Worm (Caenorhabditis elegans): Measurements from ENCODE around the gene abts-3.

abts-3 gene

DNA sequence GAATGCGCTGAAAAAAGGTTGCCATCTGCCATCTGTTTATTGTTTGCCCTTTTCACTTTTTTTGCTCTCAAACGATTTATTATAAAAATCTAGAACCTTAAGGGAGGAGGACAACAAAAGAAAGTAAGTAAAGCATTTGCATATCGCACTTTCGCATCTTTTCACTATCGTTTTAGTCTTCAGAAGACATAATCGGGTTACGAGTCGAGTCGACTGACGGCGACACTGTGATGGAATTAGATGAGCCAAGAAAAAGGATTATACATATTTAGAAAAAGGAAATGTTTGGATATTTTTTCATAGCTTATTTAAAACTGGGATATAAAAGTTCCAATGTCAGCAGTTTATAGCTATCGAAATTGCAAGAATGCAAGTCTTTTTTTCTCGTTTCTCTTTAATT lies 16.0 kb upstream of the abts-3 start:
- TF ChIP-seq unc-42 (tag; optimal IDR thresholded peaks at IDR 0.05) (peak; percentile 88), pros-1 (tag; optimal IDR thresholded peaks at IDR 0.05) (no peak)

DNA sequence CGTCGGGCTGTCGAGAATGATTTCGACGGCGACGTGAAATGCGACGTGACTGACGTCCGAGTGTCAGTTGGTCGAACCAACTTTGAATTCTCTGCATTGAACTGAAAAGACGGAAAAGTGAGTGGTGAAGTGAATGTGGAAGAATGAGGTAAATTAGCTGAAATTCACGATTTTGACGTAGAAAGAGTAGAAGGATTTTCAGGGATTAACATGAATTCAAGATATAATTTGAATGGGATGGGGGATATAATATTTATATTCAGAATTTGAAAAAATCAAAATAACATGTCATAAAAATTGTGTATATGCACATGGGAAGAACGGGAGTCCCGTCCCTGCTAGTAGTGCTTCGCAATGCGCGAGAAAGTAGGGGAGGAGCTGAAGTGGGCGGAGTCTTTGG lies 14.5 kb upstream of the abts-3 start, which contains the start of gene C29H12.6:
Gene C29H12.6, minus strand, starts transcription at position 101 of the 400 bp plus-strand sequence.
- peak; percentile 10 for TF ChIP-seq ceh-31 (tag; optimal IDR thresholded peaks at IDR 0.05)
- TF ChIP-seq pqm-1 (tag; optimal IDR thresholded peaks at IDR 0.05) = no peak
- TF ChIP-seq pha-2 (tag; optimal IDR thresholded peaks at IDR 0.05) = no peak
- TF ChIP-seq tbx-7 (tag; optimal IDR thresholded peaks at IDR 0.05) = no peak
- TF ChIP-seq ceh-34 (tag; optimal IDR thresholded peaks at IDR 0.05) = no peak
- no peak for TF ChIP-seq pat-9 (tag; optimal IDR thresholded peaks at IDR 0.05)

DNA sequence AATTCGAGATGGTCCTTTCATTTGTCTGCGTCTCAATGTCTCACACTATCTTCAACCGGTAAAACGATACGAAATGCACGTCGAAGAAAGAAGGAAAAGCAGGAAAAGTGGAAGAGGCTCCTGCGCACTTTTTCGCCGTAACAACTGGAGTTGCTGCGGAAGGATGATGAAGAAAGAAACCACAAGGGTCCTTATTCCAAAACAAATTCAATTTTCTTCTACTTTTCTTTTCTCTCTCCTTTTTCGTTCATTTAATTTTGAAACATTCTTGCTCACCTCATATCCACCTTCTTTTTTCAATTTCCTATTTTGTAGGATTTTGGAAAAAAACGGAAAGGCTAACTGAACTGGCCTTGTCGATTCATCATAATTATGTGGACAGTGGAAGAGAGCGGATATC lies 12.1 kb upstream of the abts-3 start:
- peak; percentile 18 for TF ChIP-seq ceh-31 (tag; optimal IDR thresholded peaks at IDR 0.05)
- TF ChIP-seq unc-42 (tag; optimal IDR thresholded peaks at IDR 0.05) = peak; percentile 95
- TF ChIP-seq ceh-34 (tag; optimal IDR thresholded peaks at IDR 0.05) = peak; percentile 77
- TF ChIP-seq elt-2 (tag; optimal IDR thresholded peaks at IDR 0.05) = no peak
- no peak for TF ChIP-seq ceh-14 (tag; optimal IDR thresholded peaks at IDR 0.05)
- TF ChIP-seq ceh-19 (GFP tag; optimal IDR thresholded peaks at IDR 0.05) = peak; percentile 30

ce11 chrII:6122641-6123424 lies 9.9 kb upstream of the abts-3 start:
- TF ChIP-seq hlh-30 (tag; optimal IDR thresholded peaks at IDR 0.05; ENCODE audit: insufficient read depth) = no peak
- TF ChIP-seq elt-2 (tag; optimal IDR thresholded peaks at IDR 0.05) = peak; percentile 83

DNA sequence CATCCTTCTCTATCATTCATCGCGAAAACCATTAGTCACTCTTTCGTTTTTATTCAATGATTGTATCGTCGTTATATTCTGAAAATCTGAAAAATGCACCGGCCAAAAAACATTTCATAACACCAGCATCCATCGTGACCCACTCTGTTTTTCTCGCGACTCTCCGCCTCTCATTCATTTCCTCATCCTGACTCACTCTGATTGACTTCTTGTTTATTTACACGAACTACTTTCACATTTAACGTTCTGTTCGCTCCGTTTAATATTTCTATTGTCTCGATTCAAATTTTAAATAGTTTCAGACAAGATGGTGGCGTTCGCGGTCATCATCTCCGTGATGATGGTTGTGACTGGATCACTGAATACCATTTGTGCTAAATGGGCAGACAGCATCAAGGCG lies 9.2 kb upstream of the abts-3 start, which contains the start of gene C29H12.2:
Gene C29H12.2, plus strand, starts transcription at position 297 of the 400 bp plus-strand sequence.
- TF ChIP-seq sdc-2 (tag; optimal IDR thresholded peaks at IDR 0.05) = no peak
- TF ChIP-seq ceh-24 (tag; optimal IDR thresholded peaks at IDR 0.05) = no peak
- TF ChIP-seq pat-9 (tag; optimal IDR thresholded peaks at IDR 0.05) = no peak
- no peak for TF ChIP-seq syd-9 (tag; optimal IDR thresholded peaks at IDR 0.05)
- TF ChIP-seq dve-1 (tag; optimal IDR thresholded peaks at IDR 0.05) = no peak
- no peak for TF ChIP-seq fkh-10 (GFP tag; optimal IDR thresholded peaks at IDR 0.05)
- TF ChIP-seq ceh-34 (tag; optimal IDR thresholded peaks at IDR 0.05) = no peak
- TF ChIP-seq gmeb-2 (tag; optimal IDR thresholded peaks at IDR 0.05) = no peak
- no peak for TF ChIP-seq hlh-8 (tag; optimal IDR thresholded peaks at IDR 0.05)

DNA sequence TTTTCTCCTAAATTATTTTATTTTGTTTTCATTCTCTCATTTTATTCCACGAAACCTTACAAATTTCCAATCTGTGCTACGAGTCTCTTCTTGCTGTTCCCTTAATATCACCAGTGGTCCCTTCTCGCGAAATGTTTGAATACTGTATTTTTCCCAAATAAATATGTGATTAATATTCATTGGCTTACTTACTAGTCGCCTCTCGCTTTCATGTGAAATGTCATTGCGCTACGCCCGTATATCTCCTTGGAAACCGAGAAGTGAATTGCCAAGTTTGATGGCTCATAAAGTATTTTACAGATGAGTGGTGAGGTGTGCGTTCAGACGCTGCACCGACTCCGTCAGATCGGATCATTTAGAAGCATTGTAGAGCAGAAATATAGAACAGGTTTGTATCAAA lies 7.4 kb upstream of the abts-3 start, which contains the start of gene rars-2:
Gene rars-2, plus strand, starts transcription at position 301 of the 400 bp plus-strand sequence.
- no peak for TF ChIP-seq syd-9 (tag; optimal IDR thresholded peaks at IDR 0.05)
- TF ChIP-seq pros-1 (tag; optimal IDR thresholded peaks at IDR 0.05) = no peak
- TF ChIP-seq nhr-11 (tag; optimal IDR thresholded peaks at IDR 0.05) = no peak
- TF ChIP-seq ztf-16 (tag; optimal IDR thresholded peaks at IDR 0.05) = no peak
- TF ChIP-seq sdc-2 (tag; optimal IDR thresholded peaks at IDR 0.05) = no peak
- no peak for TF ChIP-seq madf-2 (tag; optimal IDR thresholded peaks at IDR 0.05)
- no peak for TF ChIP-seq dmd-4 (tag; optimal IDR thresholded peaks at IDR 0.05; ENCODE audit: borderline replicate concordance)
- no peak for TF ChIP-seq che-1 (tag; optimal IDR thresholded peaks at IDR 0.05)
- no peak for TF ChIP-seq ceh-9 (tag; optimal IDR thresholded peaks at IDR 0.05)
- TF ChIP-seq fkh-10 (GFP tag; optimal IDR thresholded peaks at IDR 0.05) = no peak

- TF ChIP-seq ceh-48 (tag; optimal IDR thresholded peaks at IDR 0.05) = no peak
- no peak for TF ChIP-seq zip-5 (tag; optimal IDR thresholded peaks at IDR 0.05)
- TF ChIP-seq sdc-2 (tag; optimal IDR thresholded peaks at IDR 0.05) = no peak
- TF ChIP-seq ceh-18 (tag; optimal IDR thresholded peaks at IDR 0.05) = no peak
- no peak for TF ChIP-seq unc-42 (tag; optimal IDR thresholded peaks at IDR 0.05)
- no peak for TF ChIP-seq unc-86 (tag; optimal IDR thresholded peaks at IDR 0.05)
- no peak for TF ChIP-seq fkh-6 (tag; optimal IDR thresholded peaks at IDR 0.05)
- TF ChIP-seq ets-4 (tag; optimal IDR thresholded peaks at IDR 0.05) = no peak
- no peak for TF ChIP-seq madf-2 (tag; optimal IDR thresholded peaks at IDR 0.05)
- no peak for TF ChIP-seq T23F11.4 (GFP tag; optimal IDR thresholded peaks at IDR 0.05)
- TF ChIP-seq unc-3 (GFP tag; conservative IDR thresholded peaks at IDR 0.05) = no peak
- TF ChIP-seq unc-3 (tag; optimal IDR thresholded peaks at IDR 0.05) = no peak
- TF ChIP-seq ceh-30 (tag; optimal IDR thresholded peaks at IDR 0.05) = no peak
- TF ChIP-seq unc-55 (GFP tag; optimal IDR thresholded peaks at IDR 0.05) = no peak
Observed at ce11 chrII:6135530-6135929, 2.8 kb downstream of the abts-3 start.

All from whole organism, late embryonic.